Worm (Caenorhabditis elegans) whole organism, late embryonic: Measurements from ENCODE around the gene F11D11.12.
A peak's percentile ranks its signal among the peaks of the same experiment; 100 is the strongest.

Experiments
- C38D4.7 ChIP-seq: fragments of 200-800 bp; sonication (Bioruptor generic); optimal IDR thresholded peaks from 2 replicates; lab custom pipeline; 2018; ENCODE audit warnings: mild to moderate bottlenecking, missing genetic modification characterization, moderate library complexity, missing compliant biosample characterization
- F13H6.1 ChIP-seq: sonication (generic microtip); optimal IDR thresholded peaks from 2 replicates; lab custom pipeline; 2016; ENCODE audit warnings: missing genetic modification characterization, missing compliant biosample characterization
- K02D7.2 ChIP-seq: sonication (generic microtip); optimal IDR thresholded peaks from 2 replicates; lab custom pipeline; 2017; ENCODE audit warnings: mild to moderate bottlenecking, missing genetic modification characterization, missing compliant biosample characterization
- ahr-1 ChIP-seq: sonication (generic microtip); optimal IDR thresholded peaks from 2 replicates; lab custom pipeline; 2016; ENCODE audit warnings: missing genetic modification characterization, missing compliant biosample characterization
- ama-1 ChIP-seq: fragments of 150-350 bp; optimal IDR thresholded peaks from 2 replicates; lab custom pipeline; 2014
- ceh-2 ChIP-seq: sonication (generic microtip); optimal IDR thresholded peaks from 2 replicates; lab custom pipeline; 2016; ENCODE audit warnings: missing genotype, missing genetic modification characterization, missing compliant biosample characterization
- ceh-24 ChIP-seq: sonication (generic microtip); optimal IDR thresholded peaks from 2 replicates; lab custom pipeline; 2016; ENCODE audit warnings: mild to moderate bottlenecking, missing genetic modification characterization, missing compliant biosample characterization
- ceh-30 ChIP-seq: fragments of 150-350 bp; optimal IDR thresholded peaks from 2 replicates; lab custom pipeline; 2014; ENCODE audit warnings: missing biosample characterization, missing genetic modification characterization
- ceh-31 ChIP-seq: sonication (generic microtip); optimal IDR thresholded peaks from 2 replicates; lab custom pipeline; 2016; ENCODE audit warnings: missing genetic modification characterization, missing compliant biosample characterization
- ceh-45 ChIP-seq: fragments of 200-800 bp; sonication (Bioruptor generic); IDR thresholded peaks from 2 replicates; pipeline ENCODE4 v1.3.6; 2022; ENCODE audit warnings: missing genetic modification reagents, missing genetic modification characterization, missing compliant biosample characterization
- ceh-48 ChIP-seq: sonication (generic microtip); optimal IDR thresholded peaks from 2 replicates; lab custom pipeline; 2016; ENCODE audit warnings: missing genetic modification characterization, inconsistent platforms, missing compliant biosample characterization
- ceh-6 ChIP-seq: fragments of 200-800 bp; sonication (Bioruptor generic); optimal IDR thresholded peaks from 2 replicates; lab custom pipeline; 2018; ENCODE audit warnings: mild to moderate bottlenecking, missing genetic modification characterization, missing compliant biosample characterization
- ceh-9 ChIP-seq: sonication (generic microtip); optimal IDR thresholded peaks from 2 replicates; lab custom pipeline; 2016; ENCODE audit warnings: mild to moderate bottlenecking, missing genetic modification characterization, inconsistent platforms, missing compliant biosample characterization
- che-1 ChIP-seq: sonication (generic microtip); optimal IDR thresholded peaks from 2 replicates; lab custom pipeline; 2016; ENCODE audit warnings: mild to moderate bottlenecking, missing genetic modification characterization, missing compliant biosample characterization
- dmd-4 ChIP-seq: sonication (generic microtip); optimal IDR thresholded peaks from 2 replicates; lab custom pipeline; 2016; ENCODE audit warnings: borderline replicate concordance, missing genetic modification characterization, missing compliant biosample characterization
- dve-1 ChIP-seq: sonication (generic microtip); optimal IDR thresholded peaks from 2 replicates; lab custom pipeline; 2017; ENCODE audit warnings: antibody characterized with exemption, mild to moderate bottlenecking, missing genetic modification characterization, missing compliant biosample characterization
- eyg-1 ChIP-seq: sonication (generic microtip); optimal IDR thresholded peaks from 2 replicates; lab custom pipeline; 2016; ENCODE audit warnings: missing genotype, missing genetic modification characterization, missing compliant biosample characterization
- fax-1 ChIP-seq: sonication (generic microtip); optimal IDR thresholded peaks from 2 replicates; lab custom pipeline; 2016; ENCODE audit warnings: missing genotype, missing genetic modification characterization, missing compliant biosample characterization
- fkh-6 ChIP-seq: sonication (generic microtip); optimal IDR thresholded peaks from 2 replicates; lab custom pipeline; 2016; ENCODE audit warnings: missing genetic modification characterization, missing compliant biosample characterization
- hlh-13 ChIP-seq: fragments of 200-800 bp; sonication (Bioruptor generic); optimal IDR thresholded peaks from 2 replicates; lab custom pipeline; 2018; ENCODE audit warnings: mild to moderate bottlenecking, missing genetic modification characterization, missing compliant biosample characterization
- hlh-30 ChIP-seq: sonication (generic microtip); optimal IDR thresholded peaks from 2 replicates; lab custom pipeline; 2017; ENCODE audit warnings: antibody characterized with exemption, missing genetic modification characterization, missing compliant biosample characterization; ENCODE audit not compliant: insufficient read depth
- hlh-6 ChIP-seq: sonication (generic microtip); optimal IDR thresholded peaks from 2 replicates; lab custom pipeline; 2016; ENCODE audit warnings: missing genotype, missing genetic modification characterization, missing compliant biosample characterization
- hlh-8 ChIP-seq: sonication (generic microtip); optimal IDR thresholded peaks from 2 replicates; lab custom pipeline; 2016; ENCODE audit warnings: missing genotype, missing genetic modification characterization, missing compliant biosample characterization
- lin-11 ChIP-seq: fragments of 200-800 bp; sonication (Bioruptor generic); optimal IDR thresholded peaks from 2 replicates; lab custom pipeline; 2018; ENCODE audit warnings: mild to moderate bottlenecking, missing genetic modification characterization, missing compliant biosample characterization
- nfya-1 ChIP-seq: sonication (generic microtip); optimal IDR thresholded peaks from 2 replicates; lab custom pipeline; 2017; ENCODE audit warnings: missing genetic modification characterization, mild to moderate bottlenecking, missing compliant biosample characterization, antibody characterized with exemption, moderate library complexity
- nhr-232 ChIP-seq: sonication (generic microtip); optimal IDR thresholded peaks from 2 replicates; lab custom pipeline; 2016; ENCODE audit warnings: missing genetic modification characterization, missing compliant biosample characterization
- npax-4 ChIP-seq: sonication (generic microtip); optimal IDR thresholded peaks from 2 replicates; lab custom pipeline; 2016; ENCODE audit warnings: missing genetic modification characterization, missing compliant biosample characterization
- odd-2 ChIP-seq: sonication (generic microtip); optimal IDR thresholded peaks from 2 replicates; lab custom pipeline; 2017; ENCODE audit warnings: antibody characterized with exemption, mild to moderate bottlenecking, missing genetic modification characterization, missing compliant biosample characterization
- pag-3 ChIP-seq: sonication (generic microtip); optimal IDR thresholded peaks from 2 replicates; lab custom pipeline; 2016; ENCODE audit warnings: missing compliant biosample characterization, missing genetic modification characterization, borderline replicate concordance
- pha-2 ChIP-seq: sonication (generic microtip); optimal IDR thresholded peaks from 2 replicates; lab custom pipeline; 2017; ENCODE audit warnings: mild to moderate bottlenecking, missing genetic modification characterization, missing compliant biosample characterization
- pha-4 ChIP-seq: fragments of 150-350 bp; optimal IDR thresholded peaks from 2 replicates; lab custom pipeline; 2018; ENCODE audit warnings: missing biosample characterization, missing genetic modification reagents, missing genetic modification characterization
- sdc-2 ChIP-seq: sonication (generic microtip); optimal IDR thresholded peaks from 2 replicates; lab custom pipeline; 2016; ENCODE audit warnings: missing genotype, missing genetic modification characterization, missing compliant biosample characterization
- tbx-7 ChIP-seq: sonication (generic microtip); optimal IDR thresholded peaks from 2 replicates; lab custom pipeline; 2016; ENCODE audit warnings: missing genotype, missing genetic modification characterization, missing compliant biosample characterization
- ttx-3 ChIP-seq: sonication (generic microtip); optimal IDR thresholded peaks from 2 replicates; lab custom pipeline; 2016; ENCODE audit warnings: missing genetic modification reagents, missing genetic modification characterization, missing compliant biosample characterization
- unc-42 ChIP-seq: sonication (generic microtip); optimal IDR thresholded peaks from 2 replicates; lab custom pipeline; 2016; ENCODE audit warnings: missing genotype, missing genetic modification characterization, missing compliant biosample characterization
- unc-86 ChIP-seq: sonication (generic microtip); optimal IDR thresholded peaks from 2 replicates; lab custom pipeline; 2016; ENCODE audit warnings: missing genetic modification characterization, missing compliant biosample characterization
- zip-5 ChIP-seq: sonication (generic microtip); optimal IDR thresholded peaks from 2 replicates; lab custom pipeline; 2016; ENCODE audit warnings: missing genetic modification characterization, missing compliant biosample characterization

The F11D11.12 gene

DNA sequence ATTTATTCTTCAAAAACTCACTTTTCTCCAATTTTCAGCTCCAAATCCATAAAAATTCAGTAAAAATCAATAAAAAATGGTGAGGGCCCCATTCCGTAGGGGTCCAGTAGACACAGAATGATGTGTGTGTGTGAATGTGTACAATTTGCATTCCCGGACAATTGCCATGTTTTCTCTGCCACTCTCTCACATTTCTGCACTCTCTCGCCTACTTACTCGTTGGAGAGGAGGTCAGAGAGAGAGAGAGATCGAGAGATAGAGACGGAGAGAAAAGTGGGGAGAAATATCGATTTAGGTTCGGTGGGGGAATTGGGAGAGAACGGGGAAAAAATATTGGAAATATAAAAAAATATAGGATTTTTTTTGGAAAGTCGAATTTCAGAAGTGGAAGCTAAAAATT is 26.9 kb downstream of the F11D11.12 start (continued):
- TF ChIP-seq che-1 (tag; lab: Kevin White, UChicago) = no peak
- TF ChIP-seq ceh-6 (GFP tag; lab: Kevin White, UChicago) = peak; percentile 27
- TF ChIP-seq ama-1 (lab: Kevin White, UChicago) = no peak
- TF ChIP-seq ceh-24 (tag; lab: Kevin White, UChicago) = no peak
- TF ChIP-seq hlh-6 (tag; lab: Kevin White, UChicago) = no peak
- TF ChIP-seq nhr-232 = no peak
- TF ChIP-seq eyg-1 (tag; lab: Kevin White, UChicago) = no peak
- TF ChIP-seq C38D4.7 (GFP tag; lab: Kevin White, UChicago) = no peak
- TF ChIP-seq sdc-2 (tag; lab: Kevin White, UChicago) = peak; percentile 61
- no peak for TF ChIP-seq lin-11 (tag; lab: Kevin White, UChicago)
- peak; percentile 92 for TF ChIP-seq ceh-30
- peak; percentile 85 for TF ChIP-seq unc-42 (tag; lab: Kevin White, UChicago)
- TF ChIP-seq F13H6.1 = peak; percentile 58
- no peak for TF ChIP-seq ttx-3 (tag; lab: Kevin White, UChicago)
- TF ChIP-seq fax-1 (tag; lab: Kevin White, UChicago) = no peak
- TF ChIP-seq npax-4 = no peak

DNA sequence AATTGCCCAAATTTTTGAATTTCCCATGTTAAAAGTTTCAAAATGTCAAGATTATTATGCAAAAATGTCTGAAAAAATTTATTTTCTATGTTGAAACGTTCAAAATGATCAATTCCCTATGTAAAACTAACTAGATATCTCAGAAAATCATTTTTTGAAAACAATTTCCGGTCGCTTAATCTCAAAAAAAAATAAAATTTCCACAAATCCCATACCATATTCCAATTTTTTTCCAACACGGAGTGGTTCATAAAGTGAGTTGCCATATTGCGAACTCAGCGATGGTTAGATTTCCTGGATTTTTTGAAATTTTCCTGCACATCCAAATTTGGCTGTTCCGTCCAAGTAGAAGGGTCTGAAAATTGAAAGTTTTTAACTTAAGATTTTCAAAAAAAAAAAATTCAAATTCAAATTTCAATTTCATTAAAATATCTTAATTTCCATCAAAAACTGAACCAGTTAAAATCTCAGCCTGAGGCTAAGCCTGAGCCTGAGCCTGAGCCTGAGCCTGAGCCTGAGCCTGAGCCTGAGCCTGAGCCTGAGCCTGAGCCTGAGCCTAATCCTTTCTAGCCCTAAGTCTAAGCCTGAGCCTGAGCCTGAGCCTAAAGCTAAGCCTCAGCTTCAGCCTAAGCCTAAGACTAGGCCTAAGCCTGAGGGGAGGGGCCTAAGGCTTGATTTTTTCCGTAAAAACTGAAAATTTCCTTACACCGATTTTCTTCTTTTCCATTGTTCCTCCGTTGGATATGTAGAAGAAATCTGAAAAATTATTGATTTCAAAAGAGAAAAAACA is 27.8 kb downstream of the F11D11.12 start:
- peak; percentile 37 for TF ChIP-seq ceh-9
- TF ChIP-seq odd-2 (tag; lab: Kevin White, UChicago) = peak; percentile 35
- peak; percentile 88 for TF ChIP-seq dve-1 (tag; lab: Kevin White, UChicago)
- no peak for TF ChIP-seq pag-3 (tag; lab: Kevin White, UChicago)
- TF ChIP-seq nfya-1 = no peak
- TF ChIP-seq fkh-6 (tag; lab: Kevin White, UChicago) = no peak
- TF ChIP-seq pha-2 (tag; lab: Kevin White, UChicago) = no peak
- no peak for TF ChIP-seq F13H6.1
- no peak for TF ChIP-seq ahr-1
- no peak for TF ChIP-seq ceh-45 (GFP tag; lab: Robert Waterston, UW)
- no peak for TF ChIP-seq hlh-13 (GFP tag; lab: Kevin White, UChicago)
- no peak for TF ChIP-seq tbx-7 (tag; lab: Kevin White, UChicago)
- TF ChIP-seq hlh-30 (tag; lab: Kevin White, UChicago) = no peak
- TF ChIP-seq pha-4 (tag; lab: Kevin White, UChicago) = no peak
- no peak for TF ChIP-seq ceh-2 (tag; lab: Kevin White, UChicago)
- no peak for TF ChIP-seq ceh-48 (tag; lab: Kevin White, UChicago)
- TF ChIP-seq unc-86 = no peak
- TF ChIP-seq ama-1 (lab: Kevin White, UChicago) = no peak
- no peak for TF ChIP-seq dmd-4 (tag; lab: Kevin White, UChicago)
- no peak for TF ChIP-seq hlh-8 (tag; lab: Kevin White, UChicago)

DNA sequence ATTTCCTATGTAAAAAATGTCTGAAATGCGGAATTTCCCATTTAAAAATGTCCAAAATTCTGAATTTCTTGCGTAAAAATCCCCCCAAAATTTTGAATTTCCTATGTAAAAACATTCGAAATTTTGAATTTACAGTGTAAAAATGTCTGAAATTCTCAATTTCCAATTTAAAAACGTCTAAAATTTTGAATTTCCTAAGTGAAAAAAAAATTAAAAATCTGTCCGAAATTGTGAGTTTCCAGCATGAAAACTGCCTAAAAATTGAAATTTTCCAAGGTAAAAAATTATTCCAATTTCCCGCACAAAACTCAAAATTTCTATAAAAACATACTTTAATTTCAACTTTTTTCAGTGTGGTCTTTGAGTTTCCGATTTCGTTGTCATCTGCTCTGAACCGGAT is 28.6 kb downstream of the F11D11.12 start:
- TF ChIP-seq ceh-31 (tag; lab: Kevin White, UChicago) (no peak), F13H6.1 (no peak), K02D7.2 (tag; lab: Kevin White, UChicago) (no peak), zip-5 (tag; lab: Kevin White, UChicago) (no peak), unc-86 (peak; percentile 7)
